Fruit fly (Drosophila melanogaster) whole organism, adult: ENCODE measurements around the gene TwdlF.

ENCODE experiments used
- CG11617 ChIP-seq: fragments of 200-800 bp; sonication (Bioruptor generic); optimal IDR thresholded peaks from 2 replicates; lab custom pipeline; 2017; ENCODE audit warnings: mild to moderate bottlenecking, missing biosample characterization, missing genetic modification reagents, missing genetic modification characterization
- CG1620 ChIP-seq: fragments of 200-800 bp; sonication (Bioruptor generic); optimal IDR thresholded peaks from 2 replicates; lab custom pipeline; 2016; ENCODE audit warnings: missing biosample characterization, missing genetic modification characterization
- CG7045 ChIP-seq: fragments of 200-800 bp; sonication (Bioruptor generic); optimal IDR thresholded peaks from 2 replicates; lab custom pipeline; 2017; ENCODE audit warnings: missing biosample characterization, mild to moderate bottlenecking, missing genetic modification characterization
- CG7101 ChIP-seq: fragments of 200-800 bp; sonication (Bioruptor generic); optimal IDR thresholded peaks from 2 replicates; lab custom pipeline; 2018; ENCODE audit warnings: missing biosample characterization, mild to moderate bottlenecking, missing genetic modification characterization, moderate library complexity
- Crg-1 ChIP-seq: fragments of 200-800 bp; sonication (Bioruptor generic); optimal IDR thresholded peaks from 2 replicates; lab custom pipeline; 2016; ENCODE audit warnings: missing biosample characterization, missing genetic modification characterization
- cic ChIP-seq: fragments of 200-800 bp; sonication (Bioruptor generic); optimal IDR thresholded peaks from 2 replicates; lab custom pipeline; 2017; ENCODE audit warnings: missing biosample characterization, mild to moderate bottlenecking, missing genetic modification characterization, moderate library complexity
- tj ChIP-seq: fragments of 200-800 bp; sonication (Bioruptor generic); optimal IDR thresholded peaks from 3 replicates; lab custom pipeline; 2017; ENCODE audit warnings: missing biosample characterization, mild to moderate bottlenecking, missing genetic modification characterization, moderate library complexity
- toe ChIP-seq: fragments of 200-800 bp; sonication (Bioruptor generic); optimal IDR thresholded peaks from 2 replicates; lab custom pipeline; 2016; ENCODE audit warnings: missing biosample characterization, missing genetic modification characterization

- TF ChIP-seq tj (GFP tag; lab: Kevin White, UChicago) (no peak), cic (GFP tag; lab: Kevin White, UChicago) (no peak), CG11617 (GFP tag; lab: Kevin White, UChicago) (no peak), CG1620 (GFP tag; lab: Kevin White, UChicago) (no peak), CG7045 (GFP tag; lab: Kevin White, UChicago) (no peak), CG7101 (tag; lab: Kevin White, UChicago) (no peak), Crg-1 (GFP tag; lab: Kevin White, UChicago) (no peak), toe (no peak)
These were observed 5.0 kb upstream of the TwdlF start for dm6 chr3R:4241776-4242175.
